Worm (Caenorhabditis elegans): ENCODE data around the gene znf-207.

Gene znf-207

ce11 chrIV:11340735-11341443 lies 30.1 kb downstream of the znf-207 start:
- no peak for TF ChIP-seq ceh-90 (tag; optimal IDR thresholded peaks at IDR 0.05)
- no peak for TF ChIP-seq unc-62 (GFP tag; optimal IDR thresholded peaks at IDR 0.05)

- peak; percentile 94 for TF ChIP-seq alr-1 (tag; optimal IDR thresholded peaks at IDR 0.05; ENCODE audit: borderline replicate concordance)
- no peak for TF ChIP-seq dsc-1 (tag; optimal IDR thresholded peaks at IDR 0.05)
Measured at ce11 chrIV:11344288-11344687, 33.5 kb downstream of the znf-207 start.

- TF ChIP-seq ces-1 (GFP tag; optimal IDR thresholded peaks at IDR 0.05), result no peak
- TF ChIP-seq mef-2 (tag; optimal IDR thresholded peaks at IDR 0.05), result peak; percentile 6
- no peak for TF ChIP-seq nhr-20 (tag; optimal IDR thresholded peaks at IDR 0.05)
- no peak for TF ChIP-seq Y116A8C.19 (tag; optimal IDR thresholded peaks at IDR 0.05; ENCODE audit: borderline replicate concordance)
- no peak for TF ChIP-seq lin-14 (GFP tag; optimal IDR thresholded peaks at IDR 0.05)
- no peak for TF ChIP-seq mdl-1 (tag; optimal IDR thresholded peaks at IDR 0.05)
- TF ChIP-seq fkh-4 (tag; optimal IDR thresholded peaks at IDR 0.05; ENCODE audit: borderline replicate concordance), result no peak
- TF ChIP-seq fkh-10 (GFP tag; optimal IDR thresholded peaks at IDR 0.05), result no peak
- no peak for TF ChIP-seq grh-1 (GFP tag; IDR thresholded peaks at IDR 0.05)
- TF ChIP-seq nhr-47 (tag; optimal IDR thresholded peaks at IDR 0.05), result peak; percentile 11
- TF ChIP-seq fkh-8 (tag; optimal IDR thresholded peaks at IDR 0.05), result peak; percentile 57
- TF ChIP-seq lin-13 (GFP tag; optimal IDR thresholded peaks at IDR 0.05), result no peak
- peak; percentile 63 for TF ChIP-seq dsc-1 (tag; optimal IDR thresholded peaks at IDR 0.05)
- TF ChIP-seq unc-62 (GFP tag; optimal IDR thresholded peaks at IDR 0.05), result no peak
- no peak for TF ChIP-seq aly-2 (tag; optimal IDR thresholded peaks at IDR 0.05)
Measured at ce11 chrIV:11347275-11347674, 36.5 kb downstream of the znf-207 start.

- TF ChIP-seq pag-3 (tag; optimal IDR thresholded peaks at IDR 0.05; ENCODE audit: borderline replicate concordance, insufficient read depth), result no peak
- peak; percentile 34 for TF ChIP-seq lin-14 (GFP tag; optimal IDR thresholded peaks at IDR 0.05)
Measured at ce11 chrIV:11348822-11349221, 38.0 kb downstream of the znf-207 start.

ce11 chrIV:11349747-11350146 lies 39.0 kb downstream of the znf-207 start:
- TF ChIP-seq ceh-82 (tag; optimal IDR thresholded peaks at IDR 0.05) (peak in 1 of 3 experiments; percentile 1), F16B12.6 (tag; optimal IDR thresholded peaks at IDR 0.05) (no peak), rnt-1 (tag; optimal IDR thresholded peaks at IDR 0.05) (no peak), fkh-8 (tag; optimal IDR thresholded peaks at IDR 0.05) (no peak), fkh-10 (GFP tag; optimal IDR thresholded peaks at IDR 0.05) (no peak), unc-62 (GFP tag; optimal IDR thresholded peaks at IDR 0.05) (no peak), nhr-47 (tag; optimal IDR thresholded peaks at IDR 0.05) (peak; percentile 53), grh-1 (GFP tag; IDR thresholded peaks at IDR 0.05) (no peak), blmp-1 (tag; optimal IDR thresholded peaks at IDR 0.05) (no peak), snpc-4 (tag; optimal IDR thresholded peaks at IDR 0.05) (no peak), ztf-11 (tag; optimal IDR thresholded peaks at IDR 0.05) (no peak), unc-30 (tag; optimal IDR thresholded peaks at IDR 0.05) (no peak), unc-98 (GFP tag; IDR thresholded peaks at IDR 0.05) (no peak), unc-86 (tag; optimal IDR thresholded peaks at IDR 0.05) (peak; percentile 7), irx-1 (tag; optimal IDR thresholded peaks at IDR 0.05) (no peak), hlh-17 (GFP tag; optimal IDR thresholded peaks at IDR 0.05; ENCODE audit: borderline replicate concordance) (no peak), skn-1 (tag; optimal IDR thresholded peaks at IDR 0.05) (no peak), tbx-2 (tag; optimal IDR thresholded peaks at IDR 0.05) (no peak), sptf-1 (tag; optimal IDR thresholded peaks at IDR 0.05) (no peak), elt-3 (tag; optimal IDR thresholded peaks at IDR 0.05) (no peak), xbp-1 (tag; optimal IDR thresholded peaks at IDR 0.05) (no peak), vab-15 (tag; optimal IDR thresholded peaks at IDR 0.05) (no peak), pax-3 (tag; optimal IDR thresholded peaks at IDR 0.05) (no peak), nhr-71 (tag; optimal IDR thresholded peaks at IDR 0.05) (peak; percentile 37), pqm-1 (tag; optimal IDR thresholded peaks at IDR 0.05) (no peak), nhr-76 (tag; optimal IDR thresholded peaks at IDR 0.05) (no peak), lin-14 (GFP tag; optimal IDR thresholded peaks at IDR 0.05) (peak; percentile 62), C16A3.4 (tag; optimal IDR thresholded peaks at IDR 0.05) (no peak), mep-1 (tag; optimal IDR thresholded peaks at IDR 0.05) (no peak), mef-2 (tag; optimal IDR thresholded peaks at IDR 0.05) (peak; percentile 7), unc-130 (tag; optimal IDR thresholded peaks at IDR 0.05) (no peak), ztf-4 (tag; optimal IDR thresholded peaks at IDR 0.05) (no peak)
